Worm (Caenorhabditis elegans): ENCODE results near the gene ZK994.6.
A peak's percentile ranks its signal among the peaks of the same experiment; 100 is the strongest.

Gene ZK994.6

DNA sequence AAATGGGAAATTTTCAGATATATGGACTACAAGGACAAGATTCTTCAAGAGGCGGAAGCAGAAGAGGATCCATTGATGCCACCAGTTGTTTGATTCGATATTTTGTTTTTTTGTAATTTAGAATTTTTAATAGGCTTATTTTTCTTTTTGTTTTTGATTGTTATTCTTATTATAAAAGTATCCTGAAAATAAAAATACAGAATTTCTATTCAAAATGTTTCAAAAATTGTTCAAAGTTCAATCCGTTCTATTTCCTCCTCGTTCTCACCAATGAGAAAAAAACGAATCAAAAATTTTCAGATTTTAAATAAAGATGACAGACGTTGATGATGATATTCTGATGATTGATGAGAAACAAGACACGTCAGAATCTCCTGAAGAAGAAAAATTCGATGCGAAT lies 38.5 kb downstream of the ZK994.6 start, which contains the start of gene phf-30:
phf-30 (plus strand) TSS at position 301 of the 400 bp plus-strand sequence.
- TF ChIP-seq nhr-129 (tag; optimal IDR thresholded peaks at IDR 0.05): no peak
- TF ChIP-seq sem-4 (tag; optimal IDR thresholded peaks at IDR 0.05): no peak
- no peak for TF ChIP-seq ztf-11 (tag; optimal IDR thresholded peaks at IDR 0.05)
- TF ChIP-seq F13H6.1 (tag; optimal IDR thresholded peaks at IDR 0.05): no peak
- TF ChIP-seq lin-39 (tag; optimal IDR thresholded peaks at IDR 0.05): no peak
- TF ChIP-seq ceh-82 (tag; optimal IDR thresholded peaks at IDR 0.05): no peak
- TF ChIP-seq unc-55 (GFP tag; optimal IDR thresholded peaks at IDR 0.05): peak; percentile 1
- TF ChIP-seq crh-2 (tag; optimal IDR thresholded peaks at IDR 0.05): no peak

DNA sequence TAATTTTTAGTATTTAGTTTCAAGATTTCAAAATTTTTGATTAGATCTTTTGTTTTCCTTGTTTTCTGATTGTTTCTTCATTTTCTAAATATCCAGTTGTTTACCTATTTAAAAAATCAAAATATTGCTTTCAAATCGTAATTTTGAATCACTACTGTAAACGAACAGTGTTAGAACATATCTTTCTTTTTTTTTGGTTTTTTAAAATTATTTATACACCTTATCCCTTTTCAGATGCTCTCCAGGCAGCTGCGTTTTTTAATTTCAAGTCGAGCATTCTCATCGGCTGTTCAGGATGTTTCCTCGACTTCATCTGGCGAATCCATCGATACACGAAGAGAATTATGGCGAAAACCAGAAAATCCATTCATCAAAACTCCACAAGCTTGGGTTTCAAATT lies 40.2 kb downstream of the ZK994.6 start, which contains the start of gene mrpl-4:
mrpl-4 (plus strand) TSS at position 235 of the 400 bp plus-strand sequence.
- TF ChIP-seq elt-3 (tag; optimal IDR thresholded peaks at IDR 0.05) (no peak), gmeb-1 (tag; optimal IDR thresholded peaks at IDR 0.05) (no peak), nhr-10 (tag; optimal IDR thresholded peaks at IDR 0.05) (no peak), lsy-2 (tag; optimal IDR thresholded peaks at IDR 0.05) (no peak), nhr-237 (tag; optimal IDR thresholded peaks at IDR 0.05) (no peak), mab-5 (tag; optimal IDR thresholded peaks at IDR 0.05) (no peak), F13H6.1 (tag; optimal IDR thresholded peaks at IDR 0.05) (no peak), lin-11 (tag; optimal IDR thresholded peaks at IDR 0.05) (no peak), sem-4 (tag; optimal IDR thresholded peaks at IDR 0.05) (no peak), dmd-4 (tag; optimal IDR thresholded peaks at IDR 0.05) (no peak), nhr-6 (tag; optimal IDR thresholded peaks at IDR 0.05) (no peak), snpc-4 (tag; optimal IDR thresholded peaks at IDR 0.05) (no peak), fos-1 (tag; optimal IDR thresholded peaks at IDR 0.05) (no peak), unc-62 (GFP tag; optimal IDR thresholded peaks at IDR 0.05) (no peak), ama-1 (optimal IDR thresholded peaks at IDR 0.05) (no peak), alr-1 (tag; optimal IDR thresholded peaks at IDR 0.05) (no peak), ztf-11 (tag; optimal IDR thresholded peaks at IDR 0.05) (no peak), lin-13 (GFP tag; optimal IDR thresholded peaks at IDR 0.05) (no peak)

DNA sequence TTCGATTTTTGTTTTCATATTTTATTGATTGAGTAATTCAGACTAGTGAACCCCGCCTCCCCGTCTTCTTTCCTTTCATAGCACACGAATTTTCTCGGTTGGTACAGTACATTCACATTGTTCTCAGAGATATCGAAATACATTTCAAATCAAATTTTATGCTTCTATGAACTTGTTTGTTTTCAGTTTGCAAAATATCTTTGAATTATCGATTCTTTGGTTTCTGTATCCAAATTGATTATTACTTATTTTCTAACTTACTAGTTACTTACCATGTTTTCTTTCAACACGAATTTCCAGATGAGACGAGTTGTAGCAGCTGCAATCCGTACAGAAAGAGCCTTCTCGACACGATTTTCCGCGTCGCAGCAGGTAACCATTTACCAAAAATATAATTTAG lies 41.8 kb downstream of the ZK994.6 start, which contains the start of gene mrps-2:
mrps-2 (plus strand) TSS at position 301 of the 400 bp plus-strand sequence.
- no peak for TF ChIP-seq unc-62 (GFP tag; optimal IDR thresholded peaks at IDR 0.05)
- TF ChIP-seq ZK546.5 (tag; optimal IDR thresholded peaks at IDR 0.05): no peak
- no peak for TF ChIP-seq C34F6.9 (tag; optimal IDR thresholded peaks at IDR 0.05)
- no peak for TF ChIP-seq skn-1 (tag; optimal IDR thresholded peaks at IDR 0.05)
- no peak for TF ChIP-seq gmeb-1 (tag; optimal IDR thresholded peaks at IDR 0.05)
- no peak for TF ChIP-seq Y55F3AM.14 (GFP tag; optimal IDR thresholded peaks at IDR 0.05)
- TF ChIP-seq mdl-1 (tag; optimal IDR thresholded peaks at IDR 0.05): no peak
- no peak for TF ChIP-seq blmp-1 (tag; optimal IDR thresholded peaks at IDR 0.05; ENCODE audit: insufficient read depth)
- TF ChIP-seq lin-13 (GFP tag; optimal IDR thresholded peaks at IDR 0.05): no peak
- TF ChIP-seq nhr-25 (tag; optimal IDR thresholded peaks at IDR 0.05): no peak
- no peak for TF ChIP-seq nhr-11 (tag; optimal IDR thresholded peaks at IDR 0.05)
- no peak for TF ChIP-seq elt-3 (tag; optimal IDR thresholded peaks at IDR 0.05)
- no peak for TF ChIP-seq zag-1 (tag; optimal IDR thresholded peaks at IDR 0.05)
- no peak for TF ChIP-seq aly-2 (tag; optimal IDR thresholded peaks at IDR 0.05)
- TF ChIP-seq nhr-237 (tag; optimal IDR thresholded peaks at IDR 0.05): no peak

DNA sequence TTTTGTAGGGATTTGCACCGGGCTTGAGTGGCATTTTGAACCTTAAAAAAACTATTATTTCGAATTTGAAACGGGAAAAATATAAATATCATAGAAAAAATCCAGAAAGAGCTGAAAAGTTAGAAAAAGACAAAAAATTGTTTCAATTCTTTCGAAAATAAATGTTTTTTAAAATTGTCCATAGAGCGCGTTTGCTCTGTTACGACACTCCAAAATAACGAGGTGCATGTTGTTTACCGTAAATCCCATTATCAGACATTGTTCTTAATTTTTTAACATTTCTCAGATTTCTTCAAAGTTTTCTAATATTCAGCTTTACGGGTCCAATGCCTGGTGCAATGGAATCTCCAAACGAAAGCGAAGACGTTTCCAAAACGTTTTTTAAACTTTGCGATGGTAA lies 45.1 kb downstream of the ZK994.6 start, which contains the start of the genes dnj-22 and natc-1:
dnj-22 (minus strand) TSS at position 47 of the 400 bp plus-strand sequence.
natc-1 (plus strand) TSS at position 286 of the 400 bp plus-strand sequence.
- TF ChIP-seq ceh-82 (tag; optimal IDR thresholded peaks at IDR 0.05) (no peak), ztf-4 (tag; optimal IDR thresholded peaks at IDR 0.05) (peak; percentile 42), mbf-1 (tag; optimal IDR thresholded peaks at IDR 0.05) (no peak), C34F6.9 (tag; optimal IDR thresholded peaks at IDR 0.05) (peak; percentile 98), egl-27 (tag; optimal IDR thresholded peaks at IDR 0.05) (no peak), unc-62 (GFP tag; optimal IDR thresholded peaks at IDR 0.05) (no peak), ama-1 (optimal IDR thresholded peaks at IDR 0.05) (no peak), nhr-11 (tag; optimal IDR thresholded peaks at IDR 0.05) (no peak), peb-1 (tag; optimal IDR thresholded peaks at IDR 0.05) (no peak), skn-1 (tag; optimal IDR thresholded peaks at IDR 0.05) (peak; percentile 63), mab-5 (tag; optimal IDR thresholded peaks at IDR 0.05) (peak; percentile 84), nhr-77 (tag; optimal IDR thresholded peaks at IDR 0.05) (no peak), dmd-4 (tag; optimal IDR thresholded peaks at IDR 0.05) (no peak), ztf-11 (tag; optimal IDR thresholded peaks at IDR 0.05) (no peak), sma-3 (GFP tag; optimal IDR thresholded peaks at IDR 0.05) (peak; percentile 77), sem-4 (tag; optimal IDR thresholded peaks at IDR 0.05) (peak; percentile 86), unc-55 (GFP tag; optimal IDR thresholded peaks at IDR 0.05) (peak; percentile 96), nhr-12 (tag; optimal IDR thresholded peaks at IDR 0.05) (no peak), sma-9 (GFP tag; optimal IDR thresholded peaks at IDR 0.05) (peak; percentile 91), sma-9 (tag; optimal IDR thresholded peaks at IDR 0.05) (no peak), snpc-4 (tag; optimal IDR thresholded peaks at IDR 0.05) (peak; percentile 88), nhr-129 (tag; optimal IDR thresholded peaks at IDR 0.05) (peak; percentile 85), nhr-23 (tag; optimal IDR thresholded peaks at IDR 0.05) (no peak), blmp-1 (tag; optimal IDR thresholded peaks at IDR 0.05; ENCODE audit: insufficient read depth) (peak; percentile 19), gmeb-1 (tag; optimal IDR thresholded peaks at IDR 0.05) (peak; percentile 86), crh-2 (tag; optimal IDR thresholded peaks at IDR 0.05) (peak; percentile 92), lsy-2 (tag; optimal IDR thresholded peaks at IDR 0.05) (peak; percentile 50 to 90), nhr-6 (tag; optimal IDR thresholded peaks at IDR 0.05) (peak; percentile 72), Y55F3AM.14 (GFP tag; optimal IDR thresholded peaks at IDR 0.05) (no peak), lin-39 (tag; optimal IDR thresholded peaks at IDR 0.05) (no peak), zag-1 (tag; optimal IDR thresholded peaks at IDR 0.05) (no peak), lin-11 (tag; optimal IDR thresholded peaks at IDR 0.05) (no peak), nhr-10 (tag; optimal IDR thresholded peaks at IDR 0.05) (peak; percentile 12), lin-13 (GFP tag; optimal IDR thresholded peaks at IDR 0.05) (peak; percentile 83), nhr-21 (tag; optimal IDR thresholded peaks at IDR 0.05) (peak; percentile 61), elt-3 (tag; optimal IDR thresholded peaks at IDR 0.05) (no peak), F13H6.1 (tag; optimal IDR thresholded peaks at IDR 0.05) (peak; percentile 46)

Data from whole organism, L2 larva.